Fruit fly (Drosophila melanogaster) whole organism, embryonic: ENCODE data around the gene Eato.
A peak's percentile ranks its signal among the peaks of the same experiment; 100 is the strongest.

Experiments
- Adf1 ChIP-seq: fragments of 200-800 bp; sonication (Bioruptor generic); IDR thresholded peaks from 2 replicates; pipeline ENCODE4 v1.3.6; 2022; ENCODE audit warnings: missing biosample characterization, missing genetic modification characterization
- Aef1 ChIP-seq: fragments of 200-800 bp; sonication (Bioruptor generic); IDR thresholded peaks from 3 replicates; pipeline ENCODE4 v1.3.6; 2022; ENCODE audit warnings: missing biosample characterization, missing genetic modification characterization
- Asciz ChIP-seq: fragments of 200-800 bp; sonication (Bioruptor generic); optimal IDR thresholded peaks from 2 replicates; lab custom pipeline; 2017; ENCODE audit warnings: missing biosample characterization, mild to moderate bottlenecking, missing genetic modification characterization, missing genetic modification reagents
- CG10462 ChIP-seq: fragments of 200-800 bp; sonication (Bioruptor generic); optimal IDR thresholded peaks from 2 replicates; lab custom pipeline; 2016; ENCODE audit warnings: missing biosample characterization, missing genetic modification characterization
- CG10543 ChIP-seq: fragments of 200-800 bp; sonication (Bioruptor generic); optimal IDR thresholded peaks from 3 replicates; lab custom pipeline; 2017; ENCODE audit warnings: missing biosample characterization, mild to moderate bottlenecking, missing genetic modification characterization, moderate library complexity
- CG12942 ChIP-seq: fragments of 200-800 bp; sonication (Bioruptor generic); optimal IDR thresholded peaks from 3 replicates; lab custom pipeline; 2016; ENCODE audit warnings: missing biosample characterization, missing genetic modification characterization
- CG14014 ChIP-seq: fragments of 200-800 bp; sonication (Bioruptor generic); IDR thresholded peaks from 2 replicates; pipeline ENCODE4 v1.3.6; 2022; ENCODE audit warnings: missing biosample characterization, missing genetic modification characterization
- CG14050 ChIP-seq: fragments of 200-800 bp; sonication (Bioruptor generic); IDR thresholded peaks from 3 replicates; pipeline ENCODE4 v1.3.6; 2022; ENCODE audit warnings: missing biosample characterization, missing genetic modification characterization
- CG15073 ChIP-seq: fragments of 200-800 bp; sonication (Bioruptor generic); optimal IDR thresholded peaks from 2 replicates; lab custom pipeline; 2016; ENCODE audit warnings: missing biosample characterization, missing genetic modification characterization
- CG15269 ChIP-seq: fragments of 200-800 bp; sonication (Bioruptor generic); optimal IDR thresholded peaks from 2 replicates; lab custom pipeline; 2018; ENCODE audit warnings: missing biosample characterization, mild to moderate bottlenecking, missing genetic modification characterization, moderate library complexity
- CG17612 ChIP-seq: fragments of 200-800 bp; sonication (Bioruptor generic); IDR thresholded peaks from 2 replicates; pipeline ENCODE4 v1.3.6; 2022; ENCODE audit warnings: missing biosample characterization, missing genetic modification characterization
- CG18011 ChIP-seq: fragments of 200-800 bp; sonication (Bioruptor generic); optimal IDR thresholded peaks from 2 replicates; lab custom pipeline; 2017; ENCODE audit warnings: missing biosample characterization, missing genetic modification characterization, mild to moderate bottlenecking, moderate library complexity, missing genotype
- CG2120 ChIP-seq: fragments of 200-800 bp; sonication (Bioruptor generic); optimal IDR thresholded peaks from 3 replicates; lab custom pipeline; 2016; ENCODE audit warnings: missing biosample characterization, missing genetic modification characterization
- CG3065 ChIP-seq: fragments of 200-800 bp; sonication (Bioruptor generic); optimal IDR thresholded peaks from 2 replicates; lab custom pipeline; 2016; ENCODE audit warnings: missing biosample characterization, missing genetic modification characterization
- CG3407 ChIP-seq: fragments of 200-800 bp; sonication (Bioruptor generic); optimal IDR thresholded peaks from 2 replicates; lab custom pipeline; 2018; ENCODE audit warnings: missing biosample characterization, mild to moderate bottlenecking, missing genetic modification characterization
- CG5953 ChIP-seq: fragments of 200-800 bp; sonication (Bioruptor generic); IDR thresholded peaks from 2 replicates; pipeline ENCODE4 v1.3.6; 2022; ENCODE audit warnings: missing biosample characterization, missing genetic modification characterization
- CG6791 ChIP-seq: fragments of 200-800 bp; sonication (Bioruptor generic); IDR thresholded peaks from 3 replicates; pipeline ENCODE4 v1.3.6; 2022; ENCODE audit warnings: missing biosample characterization, missing genetic modification characterization; ENCODE audit not compliant: partially characterized antibody
- CG8478 ChIP-seq: fragments of >200 bp; optimal IDR thresholded peaks from 2 replicates; lab custom pipeline; 2018
- Dll ChIP-seq: fragments of 200-800 bp; sonication (Bioruptor generic); IDR thresholded peaks from 4 replicates; pipeline ENCODE4 v1.3.6; 2022; ENCODE audit warnings: missing biosample characterization, missing genetic modification characterization; ENCODE audit not compliant: partially characterized antibody
- Eip74EF ChIP-seq, 2 experiments: fragments of 200-800 bp in 1 of 2; fragments of >200 bp in 1 of 2; sonication (Bioruptor generic) in 1 of 2; optimal IDR thresholded peaks; 2 replicates each; lab custom pipeline; 2017 to 2019; ENCODE audit warnings: missing biosample characterization in 2 of 2, missing genetic modification characterization in 2 of 2, mild to moderate bottlenecking in 1 of 2, moderate library complexity in 1 of 2
- GATAe ChIP-seq: fragments of 200-800 bp; sonication (Bioruptor generic); conservative IDR thresholded peaks from 2 replicates; pipeline ENCODE4 v1.3.6; 2022; ENCODE audit warnings: missing biosample characterization, missing genetic modification characterization
- Meics ChIP-seq: fragments of 200-800 bp; sonication (Bioruptor generic); optimal IDR thresholded peaks from 2 replicates; lab custom pipeline; 2017; ENCODE audit warnings: missing biosample characterization, mild to moderate bottlenecking, missing genetic modification characterization
- Ssrp ChIP-seq: fragments of 200-800 bp; sonication (Bioruptor generic); optimal IDR thresholded peaks from 2 replicates; lab custom pipeline; 2018; ENCODE audit warnings: missing biosample characterization, mild to moderate bottlenecking, missing genetic modification characterization, moderate library complexity
- Vsx1 ChIP-seq: fragments of 200-800 bp; sonication (Bioruptor generic); optimal IDR thresholded peaks from 2 replicates; lab custom pipeline; 2017; ENCODE audit warnings: missing biosample characterization, mild to moderate bottlenecking, missing genetic modification characterization, missing genetic modification reagents
- ac ChIP-seq: fragments of 200-800 bp; sonication (Bioruptor generic); optimal IDR thresholded peaks from 3 replicates; lab custom pipeline; 2017; ENCODE audit warnings: missing biosample characterization, mild to moderate bottlenecking, missing genetic modification characterization
- az2 ChIP-seq: fragments of 200-800 bp; sonication (Bioruptor generic); optimal IDR thresholded peaks from 3 replicates; lab custom pipeline; 2016; ENCODE audit warnings: missing biosample characterization, missing genetic modification characterization
- ci ChIP-seq: fragments of 200-800 bp; sonication (Bioruptor generic); IDR thresholded peaks from 3 replicates; pipeline ENCODE4 v1.3.6; 2022; ENCODE audit warnings: missing biosample characterization, missing genetic modification characterization
- dati ChIP-seq: fragments of 200-800 bp; sonication (Bioruptor generic); IDR thresholded peaks from 2 replicates; pipeline ENCODE4 v1.3.6; 2022; ENCODE audit warnings: missing biosample characterization, missing genetic modification characterization
- dmrt11E ChIP-seq: fragments of 200-800 bp; sonication (Bioruptor generic); optimal IDR thresholded peaks from 3 replicates; lab custom pipeline; 2018; ENCODE audit warnings: missing biosample characterization, mild to moderate bottlenecking, missing genetic modification characterization, moderate library complexity
- dmrt99B ChIP-seq: fragments of 200-800 bp; sonication (Bioruptor generic); optimal IDR thresholded peaks from 2 replicates; lab custom pipeline; 2018; ENCODE audit warnings: missing biosample characterization, mild to moderate bottlenecking, missing genetic modification characterization, moderate library complexity
- ewg ChIP-seq: fragments of 200-800 bp; sonication (Bioruptor generic); optimal IDR thresholded peaks from 3 replicates; lab custom pipeline; 2017; ENCODE audit warnings: mild to moderate bottlenecking, missing biosample characterization, missing genetic modification reagents, missing genetic modification characterization
- fd3F ChIP-seq: fragments of 200-800 bp; sonication (Bioruptor generic); optimal IDR thresholded peaks from 2 replicates; lab custom pipeline; 2018; ENCODE audit warnings: missing biosample characterization, mild to moderate bottlenecking, missing genetic modification characterization, moderate library complexity
- fd64A ChIP-seq: fragments of 200-800 bp; sonication (Bioruptor generic); optimal IDR thresholded peaks from 3 replicates; lab custom pipeline; 2018; ENCODE audit warnings: missing biosample characterization, mild to moderate bottlenecking, missing genetic modification characterization
- ftz-f1 ChIP-seq: fragments of 200-800 bp; sonication (Bioruptor generic); optimal IDR thresholded peaks from 2 replicates; lab custom pipeline; 2016; ENCODE audit warnings: missing biosample characterization, missing genetic modification characterization
- hth ChIP-seq: fragments of >200 bp; optimal IDR thresholded peaks from 2 replicates; lab custom pipeline; 2017; ENCODE audit warnings: inconsistent platforms
- ken ChIP-seq: fragments of 200-800 bp; sonication (Bioruptor generic); IDR thresholded peaks from 3 replicates; pipeline ENCODE4 v1.3.6; 2022; ENCODE audit warnings: missing biosample characterization, missing genetic modification characterization
- mirr ChIP-seq: fragments of 200-800 bp; sonication (Bioruptor generic); optimal IDR thresholded peaks from 3 replicates; lab custom pipeline; 2018; ENCODE audit warnings: missing biosample characterization, mild to moderate bottlenecking, missing genetic modification characterization
- org-1 ChIP-seq: fragments of 200-800 bp; sonication (Bioruptor generic); optimal IDR thresholded peaks from 2 replicates; lab custom pipeline; 2017; ENCODE audit warnings: missing biosample characterization, missing genetic modification characterization
- salm ChIP-seq: fragments of 200-800 bp; sonication (Bioruptor generic); optimal IDR thresholded peaks from 2 replicates; lab custom pipeline; 2018; ENCODE audit warnings: missing biosample characterization, mild to moderate bottlenecking, missing genetic modification characterization
- scrt ChIP-seq: fragments of 200-800 bp; sonication (Bioruptor generic); optimal IDR thresholded peaks from 2 replicates; lab custom pipeline; 2018; ENCODE audit warnings: missing biosample characterization, mild to moderate bottlenecking, missing genetic modification characterization, moderate library complexity
- seq ChIP-seq: fragments of 200-800 bp; sonication (Bioruptor generic); IDR thresholded peaks from 2 replicates; pipeline ENCODE4 v1.3.6; 2022; ENCODE audit warnings: missing biosample characterization, missing genetic modification characterization
- shn ChIP-seq: fragments of 200-800 bp; sonication (Bioruptor generic); optimal IDR thresholded peaks from 3 replicates; lab custom pipeline; 2016; ENCODE audit warnings: missing biosample characterization, missing genetic modification characterization
- sim ChIP-seq: fragments of 200-800 bp; sonication (Bioruptor generic); IDR thresholded peaks from 2 replicates; pipeline ENCODE4 v1.3.6; 2022; ENCODE audit warnings: missing biosample characterization, missing genetic modification characterization
- sob ChIP-seq: fragments of 200-800 bp; sonication (Bioruptor generic); IDR thresholded peaks from 2 replicates; pipeline ENCODE4 v1.3.6; 2022; ENCODE audit warnings: missing biosample characterization, missing genetic modification characterization
- tna ChIP-seq: fragments of 200-800 bp; sonication (Bioruptor generic); IDR thresholded peaks from 2 replicates; pipeline ENCODE4 v1.3.6; 2022; ENCODE audit warnings: missing biosample characterization, missing genetic modification characterization; ENCODE audit not compliant: partially characterized antibody
- twi ChIP-seq: fragments of 200-800 bp; optimal IDR thresholded peaks from 2 replicates; lab custom pipeline; 2019; ENCODE audit warnings: missing biosample characterization, mild to moderate bottlenecking, missing genetic modification characterization, moderate library complexity
- unpg ChIP-seq: fragments of 200-800 bp; sonication (Bioruptor generic); optimal IDR thresholded peaks from 3 replicates; lab custom pipeline; 2018; ENCODE audit warnings: missing biosample characterization, mild to moderate bottlenecking, missing genetic modification characterization, moderate library complexity
- yki ChIP-seq: fragments of >200 bp; optimal IDR thresholded peaks from 3 replicates; lab custom pipeline; 2018
- zen2 ChIP-seq: fragments of 200-800 bp; sonication (Bioruptor generic); IDR thresholded peaks from 3 replicates; pipeline ENCODE4 v1.3.6; 2022; ENCODE audit warnings: missing biosample characterization, missing genetic modification characterization; ENCODE audit not compliant: partially characterized antibody

Eato gene

dm6 chr2L:13780109-13780947 is 3.6 kb upstream of the Eato start, which contains the start of the genes CG9008 and p38b (continued):
- TF ChIP-seq dmrt99B (tag; lab: Kevin White, UChicago): peak; percentile 89
- TF ChIP-seq CG8478 (lab: Kevin White, UChicago): no peak
- TF ChIP-seq CG3065 (GFP tag; lab: Kevin White, UChicago): peak; percentile 27
- peak; percentile 46 for TF ChIP-seq CG12942
- no peak; the same call in 2 of the 3 replicates for TF ChIP-seq zen2
- TF ChIP-seq CG18011 (GFP tag; lab: Kevin White, UChicago): peak; percentile 31
- TF ChIP-seq CG5953 (GFP tag; lab: Robert Waterston, UW): peak; percentile 36; the same call in 1 of the 2 replicates
- peak; percentile 71 for TF ChIP-seq org-1
- TF ChIP-seq ewg (GFP tag; lab: Kevin White, UChicago): peak; percentile 79
- TF ChIP-seq scrt: peak; percentile 80
- TF ChIP-seq seq (GFP tag; lab: Robert Waterston, UW): no peak; the same call in 1 of the 2 replicates
- TF ChIP-seq mirr (GFP tag; lab: Kevin White, UChicago): no peak
- peak; percentile 23; the same call in 1 of the 2 replicates for TF ChIP-seq Adf1 (GFP tag; lab: Robert Waterston, UW)
- no peak for TF ChIP-seq CG15073 (GFP tag; lab: Kevin White, UChicago)
- TF ChIP-seq Vsx1: peak; percentile 90
- TF ChIP-seq GATAe (GFP tag; lab: Robert Waterston, UW): no peak
- TF ChIP-seq Aef1 (GFP tag; lab: Robert Waterston, UW): peak; percentile 63; the same call in 2 of the 3 replicates
- no peak for TF ChIP-seq CG17612 (GFP tag; lab: Robert Waterston, UW)
- no peak for TF ChIP-seq sim (GFP tag; lab: Robert Waterston, UW)
- TF ChIP-seq Meics (GFP tag; lab: Kevin White, UChicago): peak; percentile 93
- TF ChIP-seq az2 (GFP tag; lab: Kevin White, UChicago): peak; percentile 79
- TF ChIP-seq ac (GFP tag; lab: Kevin White, UChicago): no peak
- peak; percentile 61 for TF ChIP-seq sob (GFP tag; lab: Robert Waterston, UW)
- peak; percentile 29; the same call in 1 of the 3 replicates for TF ChIP-seq CG6791 (GFP tag; lab: Robert Waterston, UW)
- TF ChIP-seq CG3407: peak; percentile 56
- no peak; the same call in 2 of the 3 replicates for TF ChIP-seq CG14050 (GFP tag; lab: Robert Waterston, UW)
- peak; percentile 69 for TF ChIP-seq dmrt11E
- peak; percentile 47 for TF ChIP-seq CG10462 (GFP tag; lab: Kevin White, UChicago)
- peak; percentile 45 for TF ChIP-seq tna
- TF ChIP-seq Dll (GFP tag; lab: Robert Waterston, UW): peak; percentile 53
- TF ChIP-seq Asciz (GFP tag; lab: Kevin White, UChicago): peak; percentile 73
- no peak for TF ChIP-seq fd64A (GFP tag; lab: Kevin White, UChicago)
- peak; percentile 68 for TF ChIP-seq twi
- TF ChIP-seq shn (GFP tag; lab: Kevin White, UChicago): no peak
- TF ChIP-seq fd3F (GFP tag; lab: Kevin White, UChicago): peak; percentile 79
- TF ChIP-seq CG14014 (GFP tag; lab: Robert Waterston, UW): peak; percentile 30; the same call in 1 of the 2 replicates
- no peak for TF ChIP-seq hth (lab: Kevin White, UChicago)
- peak in 1 of 2 experiments; percentile 89 for TF ChIP-seq Eip74EF (GFP tag; optimal IDR thresholded peaks at IDR 0.05; lab: Kevin White, UChicago)
- no peak for TF ChIP-seq yki (lab: Kevin White, UChicago)
- no peak for TF ChIP-seq dati (GFP tag; lab: Robert Waterston, UW)
- peak; percentile 73 for TF ChIP-seq unpg (GFP tag; lab: Kevin White, UChicago)
- peak; percentile 91 for TF ChIP-seq CG10543 (GFP tag; lab: Kevin White, UChicago)
- peak; percentile 87 for TF ChIP-seq Ssrp (tag; lab: Kevin White, UChicago)
- TF ChIP-seq salm (tag; lab: Kevin White, UChicago): peak; percentile 8
- TF ChIP-seq ken (GFP tag; lab: Robert Waterston, UW): 0 out of 3 replicates have a peak, but pooled peaks have one; percentile 10
- TF ChIP-seq CG2120 (GFP tag; lab: Kevin White, UChicago): peak; percentile 77
- peak; percentile 87 for TF ChIP-seq CG15269 (tag; lab: Kevin White, UChicago)
- TF ChIP-seq ftz-f1 (GFP tag; lab: Kevin White, UChicago): no peak
- TF ChIP-seq ci (GFP tag; lab: Robert Waterston, UW): peak; percentile 4; the same call in 1 of the 3 replicates
